Worm (Caenorhabditis elegans) whole organism, L3 larva: Measurements from ENCODE around the gene fcmt-1.

Experiments
- ama-1 ChIP-seq: fragments of 150-350 bp; optimal IDR thresholded peaks from 2 replicates; lab custom pipeline; 2018
- ceh-16 ChIP-seq: sonication (generic microtip); optimal IDR thresholded peaks from 2 replicates; lab custom pipeline; 2017; ENCODE audit warnings: missing biosample characterization, missing genetic modification characterization
- ceh-9 ChIP-seq: sonication (generic microtip); optimal IDR thresholded peaks from 2 replicates; lab custom pipeline; 2018; ENCODE audit warnings: missing biosample characterization, missing genetic modification characterization
- fkh-10 ChIP-seq: sonication (generic microtip); optimal IDR thresholded peaks from 2 replicates; lab custom pipeline; 2017; ENCODE audit warnings: missing biosample characterization, missing genetic modification reagents, missing genetic modification characterization
- mml-1 ChIP-seq: fragments of 150-350 bp; sonication (generic microtip); optimal IDR thresholded peaks from 3 replicates; lab custom pipeline; 2014; ENCODE audit warnings: missing biosample characterization, missing genetic modification characterization
- nfya-1 ChIP-seq: sonication (generic microtip); optimal IDR thresholded peaks from 2 replicates; lab custom pipeline; 2017; ENCODE audit warnings: missing genetic modification characterization, mild to moderate bottlenecking, missing compliant biosample characterization, antibody characterized with exemption, moderate library complexity; ENCODE audit not compliant: insufficient read depth
- nhr-23 ChIP-seq: fragments of 150-350 bp; optimal IDR thresholded peaks from 2 replicates; lab custom pipeline; 2014; ENCODE audit warnings: missing biosample characterization, missing genetic modification reagents, missing genetic modification characterization
- nhr-76 ChIP-seq: fragments of 150-350 bp; sonication (generic microtip); optimal IDR thresholded peaks from 5 replicates; lab custom pipeline; 2014; ENCODE audit warnings: missing biosample characterization, missing genetic modification characterization
- nhr-77 ChIP-seq: fragments of 150-350 bp; optimal IDR thresholded peaks from 2 replicates; lab custom pipeline; 2014; ENCODE audit warnings: missing biosample characterization, missing genetic modification characterization
- pqm-1 ChIP-seq: fragments of 150-350 bp; optimal IDR thresholded peaks from 2 replicates; lab custom pipeline; 2017; ENCODE audit warnings: missing biosample characterization, missing genetic modification characterization, inconsistent platforms
- sea-2 ChIP-seq: fragments of 150-350 bp; sonication (generic microtip); optimal IDR thresholded peaks from 4 replicates; lab custom pipeline; 2014; ENCODE audit warnings: missing biosample characterization, missing genetic modification reagents, missing genetic modification characterization
- snpc-4 ChIP-seq: fragments of 150-350 bp; optimal IDR thresholded peaks from 2 replicates; lab custom pipeline; 2014; ENCODE audit warnings: missing biosample characterization, missing genetic modification characterization
- tbx-2 ChIP-seq: sonication (generic microtip); optimal IDR thresholded peaks from 2 replicates; lab custom pipeline; 2016; ENCODE audit warnings: mild to moderate bottlenecking, missing genetic modification characterization, missing compliant biosample characterization
- zag-1 ChIP-seq: fragments of 150-350 bp; optimal IDR thresholded peaks from 2 replicates; lab custom pipeline; 2014; ENCODE audit warnings: missing biosample characterization, missing genetic modification characterization

ce11 chrII:11705787-11706186 lies 3.6 kb downstream of the fcmt-1 start, which contains the start of gene VF13D12L.3:
- TF ChIP-seq snpc-4 (no peak), fkh-10 (GFP tag; lab: Kevin White, UChicago) (no peak), sea-2 (GFP tag; lab: Kevin White, UChicago) (no peak), ceh-9 (no peak), ceh-16 (tag; lab: Kevin White, UChicago) (no peak), pqm-1 (tag; lab: Kevin White, UChicago) (peak; percentile 45), ama-1 (lab: Kevin White, UChicago) (no peak), mml-1 (tag; lab: Kevin White, UChicago) (no peak), nhr-76 (tag; lab: Kevin White, UChicago) (peak; percentile 42), tbx-2 (tag; lab: Kevin White, UChicago) (no peak), nhr-23 (tag; lab: Kevin White, UChicago) (no peak), zag-1 (tag; lab: Kevin White, UChicago) (no peak), nhr-77 (tag; lab: Kevin White, UChicago) (no peak), nfya-1 (no peak)
